Worm (Caenorhabditis elegans) whole organism, L1 larva: ENCODE measurements around the gene math-37.
A peak's percentile ranks its signal among the peaks of the same experiment; 100 is the strongest.

Experiments used
- C04F5.9 ChIP-seq: sonication (generic microtip); optimal IDR thresholded peaks from 2 replicates; lab custom pipeline; 2016; ENCODE audit warnings: missing genetic modification characterization, missing compliant biosample characterization
- Y116A8C.19 ChIP-seq: sonication (generic microtip); optimal IDR thresholded peaks from 2 replicates; lab custom pipeline; 2016; ENCODE audit warnings: missing compliant biosample characterization, missing genetic modification characterization, borderline replicate concordance
- alr-1 ChIP-seq: fragments of 200-800 bp; sonication (Bioruptor generic); optimal IDR thresholded peaks from 2 replicates; lab custom pipeline; 2018; ENCODE audit warnings: borderline replicate concordance, mild to moderate bottlenecking, missing genetic modification characterization, missing compliant biosample characterization
- aly-2 ChIP-seq: fragments of 150-350 bp; optimal IDR thresholded peaks from 2 replicates; lab custom pipeline; 2014; ENCODE audit warnings: missing biosample characterization, missing genetic modification characterization
- blmp-1 ChIP-seq: fragments of 150-350 bp; optimal IDR thresholded peaks from 2 replicates; lab custom pipeline; 2014; ENCODE audit warnings: missing biosample characterization, missing genetic modification characterization
- ceh-88 ChIP-seq: fragments of 200-800 bp; sonication (Bioruptor generic); IDR thresholded peaks from 2 replicates; pipeline ENCODE4 v1.3.6; 2022; ENCODE audit warnings: missing genetic modification characterization, missing compliant biosample characterization
- ces-1 ChIP-seq: fragments of 150-350 bp; optimal IDR thresholded peaks from 2 replicates; lab custom pipeline; 2014; ENCODE audit warnings: missing biosample characterization, missing genetic modification reagents, missing genetic modification characterization
- dsc-1 ChIP-seq: sonication (generic microtip); optimal IDR thresholded peaks from 2 replicates; lab custom pipeline; 2016; ENCODE audit warnings: mild to moderate bottlenecking, missing genetic modification characterization, missing compliant biosample characterization
- efl-1 ChIP-seq, 4 experiments: fragments of 150-350 bp; optimal IDR thresholded peaks in 3 of 4; peaks in 1 of 4; 1 replicate in 1 of 4; 2 replicates in 3 of 4; lab custom pipeline; 2014; ENCODE audit warnings: missing biosample characterization in 2 of 4, missing genetic modification characterization in 2 of 4, missing genetic modification reagents in 2 of 4
- egl-13 ChIP-seq: sonication (generic microtip); optimal IDR thresholded peaks from 2 replicates; lab custom pipeline; 2016; ENCODE audit warnings: missing genotype, missing genetic modification reagents, missing genetic modification characterization, missing compliant biosample characterization
- egl-27 ChIP-seq, 2 experiments: fragments of 150-350 bp in 1 of 2; sonication (generic microtip); optimal IDR thresholded peaks; 3 replicates each; lab custom pipeline; 2017 to 2018; ENCODE audit warnings: missing biosample characterization in 2 of 2, missing genetic modification characterization in 2 of 2, missing genetic modification reagents in 2 of 2
- elt-2 ChIP-seq: sonication (generic microtip); optimal IDR thresholded peaks from 2 replicates; lab custom pipeline; 2016; ENCODE audit warnings: missing genetic modification characterization, mild to moderate bottlenecking, inconsistent platforms, missing compliant biosample characterization, missing genetic modification reagents
- grh-1 ChIP-seq: fragments of 200-800 bp; sonication (Bioruptor generic); IDR thresholded peaks from 2 replicates; pipeline ENCODE4 v1.3.6; 2022; ENCODE audit warnings: missing genetic modification reagents, missing genetic modification characterization, missing compliant biosample characterization
- hlh-4 ChIP-seq: sonication (generic microtip); optimal IDR thresholded peaks from 2 replicates; lab custom pipeline; 2016; ENCODE audit warnings: mild to moderate bottlenecking, missing genetic modification characterization, missing compliant biosample characterization
- hpl-2 ChIP-seq: fragments of 150-350 bp; optimal IDR thresholded peaks from 2 replicates; lab custom pipeline; 2014; ENCODE audit warnings: missing biosample characterization, missing genetic modification reagents, missing genetic modification characterization
- isw-1 ChIP-seq: fragments of 200-800 bp; sonication (Bioruptor generic); IDR thresholded peaks from 2 replicates; pipeline ENCODE4 v1.3.6; 2022; ENCODE audit warnings: missing genetic modification characterization, missing compliant biosample characterization
- jun-1 ChIP-seq: fragments of 150-350 bp; optimal IDR thresholded peaks from 2 replicates; lab custom pipeline; 2014; ENCODE audit warnings: missing biosample characterization, missing genetic modification reagents, missing genetic modification characterization
- lin-14 ChIP-seq: fragments of 200-800 bp; sonication (Bioruptor generic); optimal IDR thresholded peaks from 2 replicates; lab custom pipeline; 2018; ENCODE audit warnings: mild to moderate bottlenecking, missing genetic modification characterization, moderate library complexity, missing compliant biosample characterization
- lin-15B ChIP-seq: fragments of 150-350 bp; sonication (generic microtip); optimal IDR thresholded peaks from 3 replicates; lab custom pipeline; 2014; ENCODE audit warnings: missing biosample characterization, missing genetic modification characterization
- lin-35 ChIP-seq, 2 experiments: fragments of 150-350 bp; optimal IDR thresholded peaks; 2 replicates each; lab custom pipeline; 2014; ENCODE audit warnings: missing biosample characterization in 2 of 2, missing genetic modification characterization in 2 of 2, missing genetic modification reagents in 2 of 2
- lir-3 ChIP-seq: sonication (generic microtip); optimal IDR thresholded peaks from 2 replicates; lab custom pipeline; 2016; ENCODE audit warnings: mild to moderate bottlenecking, missing genetic modification characterization, moderate library complexity, missing compliant biosample characterization; ENCODE audit not compliant: poor library complexity
- lsy-2 ChIP-seq, 2 experiments: fragments of 150-350 bp; optimal IDR thresholded peaks; 2 replicates each; lab custom pipeline; 2014; ENCODE audit warnings: missing biosample characterization in 2 of 2, missing genetic modification characterization in 2 of 2
- nhr-11 ChIP-seq: fragments of 150-350 bp; optimal IDR thresholded peaks from 2 replicates; lab custom pipeline; 2014; ENCODE audit warnings: missing biosample characterization, missing genetic modification characterization
- nhr-28 ChIP-seq: fragments of 150-350 bp; optimal IDR thresholded peaks from 2 replicates; lab custom pipeline; 2014; ENCODE audit warnings: missing biosample characterization, missing genetic modification characterization
- nhr-47 ChIP-seq: sonication (generic microtip); optimal IDR thresholded peaks from 2 replicates; lab custom pipeline; 2016; ENCODE audit warnings: mild to moderate bottlenecking, missing genetic modification characterization, moderate library complexity, missing compliant biosample characterization
- nhr-71 ChIP-seq: sonication (generic microtip); optimal IDR thresholded peaks from 2 replicates; lab custom pipeline; 2016; ENCODE audit warnings: mild to moderate bottlenecking, missing genetic modification characterization, moderate library complexity, missing compliant biosample characterization
- nhr-85 ChIP-seq: sonication (generic microtip); peaks from one replicate; lab custom pipeline; 2016; ENCODE audit warnings: missing genetic modification characterization, inconsistent platforms, missing compliant biosample characterization
- nhr-90 ChIP-seq: sonication (generic microtip); optimal IDR thresholded peaks from 2 replicates; lab custom pipeline; 2016; ENCODE audit warnings: mild to moderate bottlenecking, missing genetic modification characterization, missing compliant biosample characterization; ENCODE audit not compliant: poor library complexity
- pqm-1 ChIP-seq: sonication (generic microtip); optimal IDR thresholded peaks from 3 replicates; lab custom pipeline; 2017; ENCODE audit warnings: missing biosample characterization, missing genetic modification characterization
- skn-1 ChIP-seq: fragments of 150-350 bp; optimal IDR thresholded peaks from 2 replicates; lab custom pipeline; 2014; ENCODE audit warnings: missing biosample characterization, missing genetic modification characterization
- snpc-4 ChIP-seq: fragments of 150-350 bp; optimal IDR thresholded peaks from 2 replicates; lab custom pipeline; 2014; ENCODE audit warnings: missing biosample characterization, missing genetic modification characterization
- tlp-1 ChIP-seq: fragments of 150-350 bp; optimal IDR thresholded peaks from 2 replicates; lab custom pipeline; 2014; ENCODE audit warnings: missing biosample characterization, missing genetic modification characterization
- unc-130 ChIP-seq: fragments of 150-350 bp; optimal IDR thresholded peaks from 2 replicates; lab custom pipeline; 2017; ENCODE audit warnings: missing biosample characterization, missing genetic modification characterization, inconsistent platforms
- unc-30 ChIP-seq: sonication (generic microtip); optimal IDR thresholded peaks from 2 replicates; lab custom pipeline; 2017; ENCODE audit warnings: missing biosample characterization, missing genetic modification characterization
- unc-86 ChIP-seq: sonication (generic microtip); optimal IDR thresholded peaks from 2 replicates; lab custom pipeline; 2016; ENCODE audit warnings: missing genetic modification characterization, missing compliant biosample characterization
- xbp-1 ChIP-seq: sonication (generic microtip); optimal IDR thresholded peaks from 2 replicates; lab custom pipeline; 2016; ENCODE audit warnings: missing genetic modification characterization, missing compliant biosample characterization
- zag-1 ChIP-seq: fragments of 150-350 bp; optimal IDR thresholded peaks from 2 replicates; lab custom pipeline; 2014; ENCODE audit warnings: missing biosample characterization, missing genetic modification characterization
- zip-4 ChIP-seq: fragments of 200-800 bp; sonication (Bioruptor generic); optimal IDR thresholded peaks from 2 replicates; lab custom pipeline; 2018; ENCODE audit warnings: mild to moderate bottlenecking, missing genetic modification characterization, moderate library complexity, missing compliant biosample characterization
- ztf-11 ChIP-seq, 2 experiments: sonication (generic microtip); optimal IDR thresholded peaks; 2 replicates each; lab custom pipeline; 2016 to 2017; ENCODE audit warnings: missing genetic modification characterization in 2 of 2, missing biosample characterization in 1 of 2, missing compliant biosample characterization in 1 of 2
- ztf-4 ChIP-seq: fragments of 150-350 bp; optimal IDR thresholded peaks from 2 replicates; lab custom pipeline; 2014; ENCODE audit warnings: missing biosample characterization, missing genetic modification characterization

math-37 gene

ce11 chrII:2093456-2093926, 28.5 kb downstream of the math-37 start, which contains the start of gene fbxb-37:
fbxb-37 (minus strand) TSS chrII:2093876.
- TF ChIP-seq ces-1 (GFP tag; lab: Kevin White, UChicago) (no peak), tlp-1 (tag; lab: Kevin White, UChicago) (no peak), lsy-2 (tag; optimal IDR thresholded peaks at IDR 0.05; lab: Kevin White, UChicago) (no peak), Y116A8C.19 (tag; lab: Kevin White, UChicago) (no peak), hlh-4 (tag; lab: Kevin White, UChicago) (no peak), snpc-4 (no peak), hpl-2 (GFP tag; lab: Kevin White, UChicago) (no peak), ztf-4 (tag; lab: Kevin White, UChicago) (no peak), pqm-1 (tag; lab: Kevin White, UChicago) (no peak), ceh-88 (GFP tag; lab: Robert Waterston, UW) (no peak), lin-15B (tag; lab: Kevin White, UChicago) (no peak)

ce11 chrII:2091972-2092371, 30.0 kb downstream of the math-37 start, which contains the start of gene T16A1.10:
T16A1.10 (minus strand) TSS chrII:2092094.
- TF ChIP-seq efl-1 (optimal IDR thresholded peaks at IDR 0.05; lab: Kevin White, UChicago) (no peak), efl-1 (GFP tag; optimal IDR thresholded peaks at IDR 0.05 in 1 of 2; lab: Kevin White, UChicago) (peak in 1 of 2 experiments; percentile 17), jun-1 (tag; lab: Kevin White, UChicago) (no peak), unc-86 (tag; lab: Kevin White, UChicago) (no peak), ztf-11 (tag; optimal IDR thresholded peaks at IDR 0.05; lab: Kevin White, UChicago) (no peak)

- peak; percentile 94 for TF ChIP-seq elt-2 (tag; lab: Kevin White, UChicago)
- TF ChIP-seq dsc-1 (tag; lab: Kevin White, UChicago) = no peak
- peak in 1 of 2 experiments; percentile 17 for TF ChIP-seq lin-35 (GFP tag; optimal IDR thresholded peaks at IDR 0.05; lab: Kevin White, UChicago)
- TF ChIP-seq jun-1 (tag; lab: Kevin White, UChicago) = peak; percentile 59
- no peak for TF ChIP-seq isw-1 (GFP tag; lab: Robert Waterston, UW)
- TF ChIP-seq pqm-1 (tag; lab: Kevin White, UChicago) = peak; percentile 81
Measured at ce11 chrII:2090605-2091004, 31.4 kb downstream of the math-37 start, which contains the start of gene trpl-5. trpl-5 (minus strand) TSS chrII:2090636.

- TF ChIP-seq skn-1 (tag; lab: Kevin White, UChicago) (no peak), nhr-11 (tag; lab: Kevin White, UChicago) (no peak)
- TF ChIP-seq, all 84 proteins: peak for 0
Measured at ce11 chrII:2087206-2087605, 34.8 kb downstream of the math-37 start.

ce11 chrII:2083726-2084179, 38.2 kb downstream of the math-37 start, which contains the start of the genes T16A1.5 and fbxc-49:
T16A1.5 (minus strand) TSS chrII:2083826.
fbxc-49 (plus strand) TSS chrII:2084129.
- no peak for TF ChIP-seq egl-27 (tag; optimal IDR thresholded peaks at IDR 0.05; lab: Kevin White, UChicago)
- TF ChIP-seq blmp-1 (tag; lab: Kevin White, UChicago) = no peak
- no peak for TF ChIP-seq unc-30 (tag; lab: Kevin White, UChicago)
- no peak for TF ChIP-seq nhr-85 (tag; lab: Kevin White, UChicago)
- TF ChIP-seq zip-4 = no peak
- TF ChIP-seq nhr-28 (tag; lab: Kevin White, UChicago) = no peak
- TF ChIP-seq xbp-1 = no peak
- TF ChIP-seq nhr-90 = no peak
- no peak for TF ChIP-seq alr-1
- no peak for TF ChIP-seq skn-1 (tag; lab: Kevin White, UChicago)
- TF ChIP-seq nhr-47 (tag; lab: Kevin White, UChicago) = no peak
- TF ChIP-seq, all 84 proteins: peak for 0

- no peak for TF ChIP-seq zag-1 (tag; lab: Kevin White, UChicago)
- no peak for TF ChIP-seq lir-3
- no peak for TF ChIP-seq grh-1 (GFP tag; lab: Robert Waterston, UW)
- TF ChIP-seq aly-2 (tag; lab: Kevin White, UChicago) = no peak
- no peak for TF ChIP-seq C04F5.9 (tag; lab: Kevin White, UChicago)
- TF ChIP-seq unc-130 (tag; lab: Kevin White, UChicago) = no peak
- TF ChIP-seq snpc-4 = no peak
- no peak for TF ChIP-seq lin-14
- TF ChIP-seq xbp-1 = no peak
- no peak for TF ChIP-seq egl-13 (tag; lab: Kevin White, UChicago)
- no peak for TF ChIP-seq nhr-71
Measured at ce11 chrII:2081257-2081656, 40.7 kb downstream of the math-37 start, which contains the start of gene T16A1.4. T16A1.4 (plus strand) TSS chrII:2081557.
